Worm (Caenorhabditis elegans): ENCODE results near the gene slc-25A26.

slc-25A26 gene

DNA sequence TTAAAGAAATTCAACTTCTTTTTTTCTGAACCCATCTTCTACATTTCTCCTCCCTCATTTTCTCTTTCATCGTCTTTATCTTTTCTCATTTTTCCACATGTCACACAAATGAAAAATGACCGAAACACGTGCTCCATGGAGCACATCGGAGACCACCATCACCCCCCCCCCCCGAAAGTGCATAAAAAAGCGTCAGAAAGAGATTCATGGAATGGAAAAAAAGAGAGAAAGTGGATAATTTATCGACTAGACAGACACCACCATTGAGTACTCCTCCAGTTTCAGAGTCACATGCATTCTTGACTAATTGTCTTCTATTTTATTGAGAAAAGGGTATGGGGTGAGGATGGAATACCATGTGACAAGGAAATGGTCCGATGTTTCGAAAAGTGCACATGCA, 16.9 kb downstream of the slc-25A26 start:
- no peak for TF ChIP-seq snpc-4 (tag; optimal IDR thresholded peaks at IDR 0.05)
- TF ChIP-seq sma-9 (GFP tag; optimal IDR thresholded peaks at IDR 0.05) = peak; percentile 49
- no peak for TF ChIP-seq sma-9 (tag; optimal IDR thresholded peaks at IDR 0.05)
- TF ChIP-seq skn-1 (tag; optimal IDR thresholded peaks at IDR 0.05) = no peak
- TF ChIP-seq sem-4 (tag; optimal IDR thresholded peaks at IDR 0.05) = peak; percentile 78
- no peak for TF ChIP-seq nhr-11 (tag; optimal IDR thresholded peaks at IDR 0.05)
- no peak for TF ChIP-seq alr-1 (tag; optimal IDR thresholded peaks at IDR 0.05)
- no peak for TF ChIP-seq fos-1 (tag; optimal IDR thresholded peaks at IDR 0.05)
- no peak for TF ChIP-seq dmd-4 (tag; optimal IDR thresholded peaks at IDR 0.05)
- no peak for TF ChIP-seq peb-1 (tag; optimal IDR thresholded peaks at IDR 0.05)
- TF ChIP-seq C34F6.9 (tag; optimal IDR thresholded peaks at IDR 0.05) = peak; percentile 76
- no peak for TF ChIP-seq nhr-77 (tag; optimal IDR thresholded peaks at IDR 0.05)
- no peak for TF ChIP-seq nhr-21 (tag; optimal IDR thresholded peaks at IDR 0.05)
- TF ChIP-seq nhr-23 (tag; optimal IDR thresholded peaks at IDR 0.05) = no peak
- no peak for TF ChIP-seq ceh-82 (tag; optimal IDR thresholded peaks at IDR 0.05)
- no peak for TF ChIP-seq elt-1 (tag; optimal IDR thresholded peaks at IDR 0.05)
- TF ChIP-seq unc-39 (tag; optimal IDR thresholded peaks at IDR 0.05) = no peak
- no peak for TF ChIP-seq unc-55 (GFP tag; optimal IDR thresholded peaks at IDR 0.05)
- TF ChIP-seq elt-3 (tag; optimal IDR thresholded peaks at IDR 0.05) = no peak
- no peak for TF ChIP-seq unc-62 (GFP tag; optimal IDR thresholded peaks at IDR 0.05)
- no peak for TF ChIP-seq nhr-12 (tag; optimal IDR thresholded peaks at IDR 0.05)
- no peak for TF ChIP-seq egl-27 (tag; optimal IDR thresholded peaks at IDR 0.05)
- no peak for TF ChIP-seq ztf-11 (tag; optimal IDR thresholded peaks at IDR 0.05)
- TF ChIP-seq nhr-10 (tag; optimal IDR thresholded peaks at IDR 0.05) = no peak
- TF ChIP-seq gmeb-1 (tag; optimal IDR thresholded peaks at IDR 0.05) = no peak
- peak; percentile 85 for TF ChIP-seq mab-5 (tag; optimal IDR thresholded peaks at IDR 0.05)
- no peak for TF ChIP-seq ceh-16 (tag; optimal IDR thresholded peaks at IDR 0.05)
- peak; percentile 65 for TF ChIP-seq F13H6.1 (tag; optimal IDR thresholded peaks at IDR 0.05)
- TF ChIP-seq aly-2 (tag; optimal IDR thresholded peaks at IDR 0.05) = no peak
- peak; percentile 67 for TF ChIP-seq crh-2 (tag; optimal IDR thresholded peaks at IDR 0.05)
- no peak for TF ChIP-seq blmp-1 (tag; optimal IDR thresholded peaks at IDR 0.05; ENCODE audit: insufficient read depth)
- no peak for TF ChIP-seq ama-1 (optimal IDR thresholded peaks at IDR 0.05)
- no peak for TF ChIP-seq Y55F3AM.14 (GFP tag; optimal IDR thresholded peaks at IDR 0.05)
- TF ChIP-seq nhr-129 (tag; optimal IDR thresholded peaks at IDR 0.05) = peak; percentile 62
- no peak for TF ChIP-seq lin-39 (tag; optimal IDR thresholded peaks at IDR 0.05)
- no peak for TF ChIP-seq R02D3.7 (tag; optimal IDR thresholded peaks at IDR 0.05)
- no peak for TF ChIP-seq ZK546.5 (tag; optimal IDR thresholded peaks at IDR 0.05)
- TF ChIP-seq ztf-1 (GFP tag; conservative IDR thresholded peaks at IDR 0.05) = no peak
- no peak for TF ChIP-seq nhr-237 (tag; optimal IDR thresholded peaks at IDR 0.05)
- TF ChIP-seq zag-1 (tag; optimal IDR thresholded peaks at IDR 0.05) = peak; percentile 13
- peak; percentile 18 to 71 for TF ChIP-seq mdl-1 (tag; optimal IDR thresholded peaks at IDR 0.05)
- TF ChIP-seq lin-11 (tag; optimal IDR thresholded peaks at IDR 0.05) = no peak
- no peak for TF ChIP-seq sma-3 (GFP tag; optimal IDR thresholded peaks at IDR 0.05)
- no peak for TF ChIP-seq ztf-4 (tag; optimal IDR thresholded peaks at IDR 0.05)
- no peak for TF ChIP-seq nhr-6 (tag; optimal IDR thresholded peaks at IDR 0.05)
- no peak for TF ChIP-seq lin-13 (GFP tag; optimal IDR thresholded peaks at IDR 0.05)
- TF ChIP-seq lsy-2 (tag; optimal IDR thresholded peaks at IDR 0.05) = peak in 1 of 2 experiments; percentile 68
- no peak for TF ChIP-seq mbf-1 (tag; optimal IDR thresholded peaks at IDR 0.05)
- no peak for TF ChIP-seq nhr-25 (tag; optimal IDR thresholded peaks at IDR 0.05)

Measured in whole organism, L2 larva.